Fruit fly (Drosophila melanogaster): ENCODE results near the gene CG7443.

dm6 chr3R:8284234-8284633, 39.9 kb upstream of the CG7443 start:
- TF ChIP-seq h (optimal IDR thresholded peaks at IDR 0.05) (no peak), Myc (optimal IDR thresholded peaks at IDR 0.05) (no peak), Sin3A (optimal IDR thresholded peaks at IDR 0.05) (no peak), ttk (optimal IDR thresholded peaks at IDR 0.05) (no peak), psq (optimal IDR thresholded peaks at IDR 0.05) (no peak), insv (optimal IDR thresholded peaks at IDR 0.05) (no peak)

Measured in Kc167 (cell line).